Worm (Caenorhabditis elegans) whole organism, young adult: ENCODE results near the gene F55G7.3.

Experiments used
- B0019.2 ChIP-seq: fragments of 200-800 bp; sonication (Bioruptor generic); conservative IDR thresholded peaks from 2 replicates; pipeline ENCODE4 v1.3.6; 2022; ENCODE audit warnings: missing genetic modification reagents, missing genetic modification characterization, missing compliant biosample characterization
- B0035.1 ChIP-seq: sonication (generic microtip); optimal IDR thresholded peaks from 2 replicates; lab custom pipeline; 2016; ENCODE audit warnings: missing genetic modification characterization, mild to moderate bottlenecking, missing compliant biosample characterization, missing genotype, missing genetic modification reagents
- T07F8.4 ChIP-seq: sonication (generic microtip); optimal IDR thresholded peaks from 2 replicates; lab custom pipeline; 2016; ENCODE audit warnings: mild to moderate bottlenecking, missing genetic modification characterization, moderate library complexity, missing compliant biosample characterization
- T26A5.8 ChIP-seq: sonication (generic microtip); optimal IDR thresholded peaks from 2 replicates; lab custom pipeline; 2016; ENCODE audit warnings: missing genetic modification characterization, missing compliant biosample characterization
- Y67H2A.10 ChIP-seq: fragments of 200-800 bp; sonication (Bioruptor generic); conservative IDR thresholded peaks from 2 replicates; pipeline ENCODE4 v1.3.6; 2022; ENCODE audit warnings: missing genetic modification reagents, missing genetic modification characterization, missing compliant biosample characterization
- Y95B8A.8 ChIP-seq: fragments of 200-800 bp; sonication (Bioruptor generic); IDR thresholded peaks from 2 replicates; pipeline ENCODE4 v1.3.6; 2022; ENCODE audit warnings: missing genetic modification reagents, missing genetic modification characterization, missing compliant biosample characterization
- akir-1 ChIP-seq: fragments of 200-800 bp; sonication (Bioruptor generic); optimal IDR thresholded peaks from 2 replicates; lab custom pipeline; 2018; ENCODE audit warnings: mild to moderate bottlenecking, missing genetic modification characterization, moderate library complexity, missing compliant biosample characterization
- ama-1 ChIP-seq, 3 experiments: fragments of 150-350 bp in 1 of 3; sonication (generic microtip) in 2 of 3; optimal IDR thresholded peaks; 2 replicates each; lab custom pipeline; 2014 to 2018; ENCODE audit warnings: missing biosample characterization in 2 of 3, missing genetic modification characterization in 2 of 3, missing genetic modification reagents in 2 of 3
- attf-5 ChIP-seq: fragments of 200-800 bp; sonication (Bioruptor generic); optimal IDR thresholded peaks from 2 replicates; lab custom pipeline; 2018; ENCODE audit warnings: mild to moderate bottlenecking, missing genetic modification characterization, missing compliant biosample characterization
- ceh-27 ChIP-seq: fragments of 200-800 bp; sonication (Bioruptor generic); optimal IDR thresholded peaks from 2 replicates; lab custom pipeline; 2018; ENCODE audit warnings: mild to moderate bottlenecking, missing genetic modification characterization, moderate library complexity, missing compliant biosample characterization
- egl-44 ChIP-seq: fragments of 200-800 bp; sonication (Bioruptor generic); IDR thresholded peaks from 2 replicates; pipeline ENCODE4 v1.3.6; 2022; ENCODE audit warnings: missing genetic modification reagents, missing genetic modification characterization, missing compliant biosample characterization
- egrh-3 ChIP-seq: fragments of 200-800 bp; sonication (Bioruptor generic); IDR thresholded peaks from 2 replicates; pipeline ENCODE4 v1.3.6; 2022; ENCODE audit warnings: missing genetic modification reagents, missing genetic modification characterization, missing compliant biosample characterization
- fkh-3 ChIP-seq: sonication (generic microtip); optimal IDR thresholded peaks from 2 replicates; lab custom pipeline; 2016; ENCODE audit warnings: mild to moderate bottlenecking, missing genetic modification characterization, missing compliant biosample characterization
- gei-17 ChIP-seq: fragments of 200-800 bp; sonication (Bioruptor generic); optimal IDR thresholded peaks from 2 replicates; lab custom pipeline; 2018; ENCODE audit warnings: mild to moderate bottlenecking, missing genetic modification characterization, missing compliant biosample characterization
- lin-26 ChIP-seq: fragments of 200-800 bp; sonication (Bioruptor generic); IDR thresholded peaks from 2 replicates; pipeline ENCODE4 v1.3.6; 2022; ENCODE audit warnings: missing genetic modification reagents, missing genetic modification characterization, missing compliant biosample characterization
- lin-40 ChIP-seq: sonication (generic microtip); optimal IDR thresholded peaks from 2 replicates; lab custom pipeline; 2016; ENCODE audit warnings: missing genetic modification characterization, mild to moderate bottlenecking, missing compliant biosample characterization, missing genotype, missing genetic modification reagents
- lir-1 ChIP-seq: fragments of 200-800 bp; sonication (Bioruptor generic); conservative IDR thresholded peaks from 2 replicates; pipeline ENCODE4 v1.3.6; 2022; ENCODE audit warnings: missing genetic modification reagents, missing genetic modification characterization, missing compliant biosample characterization
- lsy-27 ChIP-seq: sonication (generic microtip); optimal IDR thresholded peaks from 2 replicates; lab custom pipeline; 2017; ENCODE audit warnings: missing genetic modification characterization, mild to moderate bottlenecking, missing compliant biosample characterization, antibody characterized with exemption, missing genotype, borderline replicate concordance; ENCODE audit not compliant: insufficient read depth
- madf-3 ChIP-seq: fragments of 200-800 bp; sonication (Bioruptor generic); IDR thresholded peaks from 2 replicates; pipeline ENCODE4 v1.3.6; 2022; ENCODE audit warnings: missing genetic modification reagents, missing genetic modification characterization, missing compliant biosample characterization
- madf-8 ChIP-seq: fragments of 200-800 bp; sonication (Bioruptor generic); conservative IDR thresholded peaks from 2 replicates; pipeline ENCODE4 v1.3.6; 2022; ENCODE audit warnings: missing genetic modification reagents, missing genetic modification characterization, missing compliant biosample characterization
- mxl-1 ChIP-seq: sonication (generic microtip); optimal IDR thresholded peaks from 2 replicates; lab custom pipeline; 2016; ENCODE audit warnings: missing genetic modification characterization, missing compliant biosample characterization
- nfya-1 ChIP-seq: sonication (generic microtip); optimal IDR thresholded peaks from 2 replicates; lab custom pipeline; 2017; ENCODE audit warnings: antibody characterized with exemption, missing compliant biosample characterization, missing genetic modification characterization, borderline replicate concordance; ENCODE audit not compliant: insufficient read depth
- nhr-80 ChIP-seq: sonication (generic microtip); optimal IDR thresholded peaks from 2 replicates; lab custom pipeline; 2016; ENCODE audit warnings: missing genetic modification characterization, missing compliant biosample characterization
- snpc-4 ChIP-seq, 5 experiments: fragments of 150-350 bp in 1 of 5; sonication (generic microtip) in 4 of 5; optimal IDR thresholded peaks; 2 replicates each; lab custom pipeline; 2014 to 2018; ENCODE audit warnings: missing genetic modification characterization in 5 of 5, missing biosample characterization in 3 of 5, antibody characterized with exemption in 2 of 5, mild to moderate bottlenecking in 2 of 5, missing compliant biosample characterization in 2 of 5, missing genotype in 2 of 5, moderate library complexity in 2 of 5, missing genetic modification reagents in 1 of 5
- tbx-9 ChIP-seq: sonication (generic microtip); optimal IDR thresholded peaks from 2 replicates; lab custom pipeline; 2016; ENCODE audit warnings: borderline replicate concordance, missing genetic modification characterization, inconsistent platforms, missing compliant biosample characterization
- ztf-28 ChIP-seq: fragments of 200-800 bp; sonication (Bioruptor generic); IDR thresholded peaks from 2 replicates; pipeline ENCODE4 v1.3.6; 2022; ENCODE audit warnings: missing genetic modification reagents, missing genetic modification characterization, missing compliant biosample characterization
- ztf-3 ChIP-seq: fragments of 200-800 bp; sonication (Bioruptor generic); optimal IDR thresholded peaks from 2 replicates; lab custom pipeline; 2018; ENCODE audit warnings: mild to moderate bottlenecking, missing genetic modification characterization, missing compliant biosample characterization

The F55G7.3 gene

DNA sequence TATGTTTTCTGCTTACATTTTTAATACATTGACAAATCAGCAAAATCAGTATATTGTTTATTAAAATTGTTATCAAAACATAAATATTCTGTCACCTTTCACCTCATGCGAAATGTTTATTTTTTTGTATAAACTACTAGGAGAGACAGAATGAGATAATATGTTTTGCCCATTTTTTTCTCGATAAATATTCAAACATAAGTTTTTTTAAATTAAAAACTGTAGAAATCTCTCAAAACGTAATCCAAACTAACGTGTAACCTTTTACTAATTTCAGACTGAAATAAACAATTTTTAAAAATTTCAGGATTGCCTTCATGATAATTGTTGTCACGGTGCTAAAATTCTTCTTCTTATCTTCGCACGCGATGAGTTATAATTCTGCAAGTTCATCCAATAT, 15.4 kb upstream of the F55G7.3 start, which contains the start of gene T08D10.5:
Gene T08D10.5 (plus strand): TSS at position 301 of the 400 bp plus-strand sequence.
- TF ChIP-seq ztf-28 (GFP tag; lab: Robert Waterston, UW) (no peak), B0019.2 (GFP tag; lab: Robert Waterston, UW) (no peak), Y95B8A.8 (GFP tag; lab: Robert Waterston, UW) (no peak), egrh-3 (GFP tag; lab: Robert Waterston, UW) (no peak), mxl-1 (tag; lab: Kevin White, UChicago) (no peak), tbx-9 (no peak)
- TF ChIP-seq, all 124 proteins: peak for 0

DNA sequence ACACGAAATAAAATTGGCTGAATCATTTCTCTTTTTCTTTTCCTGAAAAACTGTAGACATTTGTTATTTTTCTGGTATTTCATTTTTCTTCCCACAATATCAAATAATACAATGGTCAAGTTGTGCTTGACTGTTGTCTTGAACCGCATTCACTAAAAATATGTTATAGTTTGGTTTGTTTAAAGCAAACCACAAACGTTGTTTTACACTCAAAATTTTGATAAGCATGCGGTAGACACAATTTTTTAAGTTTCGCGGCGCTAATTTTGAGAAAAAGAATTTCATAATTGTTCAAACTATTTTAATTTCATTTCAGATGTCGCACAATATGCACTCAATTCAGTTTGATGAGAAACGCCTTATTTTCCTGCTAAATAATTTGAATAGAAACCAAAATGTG, 13.3 kb upstream of the F55G7.3 start, which contains the start of gene T08D10.3:
Gene T08D10.3 (plus strand): TSS at position 301 of the 400 bp plus-strand sequence.
- peak; percentile 8 for TF ChIP-seq nhr-80 (tag; lab: Kevin White, UChicago)
- TF ChIP-seq ama-1 (optimal IDR thresholded peaks at IDR 0.05; lab: Kevin White, UChicago): no peak
- no peak for TF ChIP-seq ama-1 (GFP tag; optimal IDR thresholded peaks at IDR 0.05; lab: Kevin White, UChicago)

DNA sequence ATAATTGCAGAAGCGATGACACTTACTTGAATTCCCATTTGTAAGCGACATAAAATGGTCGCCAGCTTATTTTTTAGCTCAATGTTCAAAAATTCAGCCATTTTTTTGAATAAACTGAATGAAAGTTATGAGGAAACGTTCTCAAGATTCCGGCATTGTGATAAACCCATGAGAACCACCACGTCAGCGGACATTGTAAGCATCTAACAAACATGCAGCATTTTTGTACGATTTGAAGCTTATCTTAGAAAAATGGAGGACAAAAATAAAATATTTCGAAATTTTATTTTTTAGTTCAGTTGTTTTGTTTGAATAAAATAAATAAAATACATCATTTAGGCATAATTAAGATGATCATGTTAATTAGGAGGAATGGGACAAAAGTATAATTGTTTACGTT, 11.4 kb upstream of the F55G7.3 start, which contains the start of gene T08D10.4:
Gene T08D10.4 (minus strand): TSS at position 101 of the 400 bp plus-strand sequence.
- TF ChIP-seq madf-8 (GFP tag; lab: Robert Waterston, UW): no peak

DNA sequence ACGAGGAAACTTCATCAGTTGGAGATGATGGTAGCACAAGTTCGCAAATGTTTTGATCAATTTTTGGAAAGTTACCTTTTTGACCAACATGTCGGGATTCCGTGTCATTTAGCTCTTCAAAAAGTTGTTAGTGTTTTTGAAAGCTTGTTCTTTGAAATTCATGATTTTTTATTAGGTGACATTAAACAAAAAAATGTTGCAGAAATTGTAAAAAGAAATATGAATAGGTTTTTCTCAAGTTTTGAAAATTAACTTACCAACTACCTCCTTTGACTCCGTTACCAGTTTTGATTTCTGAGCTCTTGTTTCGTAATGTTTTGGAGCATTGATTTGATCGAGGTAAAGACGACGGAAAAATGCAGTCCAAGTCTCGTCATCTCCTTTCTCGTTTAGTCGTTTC, 10.3 kb upstream of the F55G7.3 start:
- TF ChIP-seq T26A5.8 (tag; lab: Kevin White, UChicago) (no peak), fkh-3 (tag; lab: Kevin White, UChicago) (no peak), egl-44 (GFP tag; lab: Robert Waterston, UW) (no peak), lin-26 (GFP tag; lab: Robert Waterston, UW) (no peak), mxl-1 (tag; lab: Kevin White, UChicago) (no peak)
- TF ChIP-seq, all 124 proteins: peak for 0

DNA sequence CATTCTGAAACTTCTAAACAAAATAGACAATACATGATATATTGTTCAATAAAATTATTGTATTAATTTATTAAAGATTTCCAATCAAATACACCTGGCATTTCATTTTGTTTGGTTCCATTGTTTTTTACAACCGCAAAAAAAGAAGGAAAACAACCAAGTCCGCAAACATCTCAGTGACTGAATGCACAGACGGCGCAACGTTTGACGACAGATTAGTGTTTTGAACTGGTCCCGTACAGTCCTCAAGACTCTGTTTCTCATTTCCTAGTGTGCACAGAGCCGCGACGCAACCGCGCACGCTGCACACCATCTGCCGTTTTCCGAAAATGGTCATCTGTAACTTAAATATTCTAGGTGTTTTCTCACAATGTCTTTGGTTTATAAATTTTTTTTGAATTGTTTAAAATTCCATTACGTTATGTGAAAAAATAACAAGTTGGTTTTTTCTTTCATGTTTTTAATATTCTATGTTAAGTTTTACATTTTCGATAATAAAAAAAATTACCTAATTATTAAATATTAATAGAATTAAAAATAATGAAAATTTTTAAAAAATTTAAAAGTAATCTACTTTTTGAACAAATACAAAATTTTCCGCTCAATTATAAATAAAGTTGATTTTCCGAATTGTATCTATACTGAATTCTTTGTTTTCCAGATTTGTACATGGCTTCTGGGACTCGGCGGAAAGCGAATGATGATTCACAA, 6.5 kb upstream of the F55G7.3 start, which contains the start of gene lsd-1:
Gene lsd-1 (plus strand): TSS at position 661 of the 711 bp plus-strand sequence.
- TF ChIP-seq B0035.1 (tag; lab: Kevin White, UChicago): no peak
- TF ChIP-seq attf-5 (GFP tag; lab: Kevin White, UChicago): peak; percentile 20
- TF ChIP-seq madf-3 (GFP tag; lab: Robert Waterston, UW): no peak

DNA sequence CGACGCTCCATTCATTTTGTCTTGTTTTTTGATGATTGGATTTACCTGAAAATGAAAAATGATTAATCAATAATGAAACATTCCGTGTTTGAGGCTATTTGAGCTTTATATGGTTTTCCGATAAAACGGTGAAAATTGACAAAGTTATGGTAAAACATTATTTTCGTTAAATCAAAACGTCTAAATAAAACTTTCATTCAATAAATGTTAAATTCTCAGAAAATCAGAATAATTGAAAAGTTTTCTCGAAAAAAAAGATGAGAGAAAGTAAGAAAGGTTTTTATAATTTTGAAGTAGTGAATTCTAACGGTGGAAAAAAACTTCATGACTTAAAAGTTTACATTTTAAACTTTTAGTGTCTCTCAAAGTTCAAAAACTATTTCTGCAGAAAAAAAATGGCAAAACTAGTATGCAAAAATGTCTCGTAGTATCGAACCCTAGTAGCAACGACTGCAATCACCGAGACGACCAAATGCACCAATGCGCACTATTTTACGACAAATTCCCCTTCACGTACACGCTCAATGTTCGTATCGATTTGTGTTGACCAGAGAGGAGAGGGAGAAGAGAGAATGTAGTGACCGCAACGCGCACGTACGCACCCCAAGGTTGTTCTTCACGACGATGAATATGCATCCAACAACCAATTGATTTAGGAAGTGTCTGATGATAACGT, 5.1 kb upstream of the F55G7.3 start, which contains the start of gene nfya-1:
Gene nfya-1 (minus strand): TSS at position 51 of the 676 bp plus-strand sequence.
- TF ChIP-seq snpc-4 (GFP tag; optimal IDR thresholded peaks at IDR 0.05; lab: Kevin White, UChicago) (no peak), snpc-4 (tag; optimal IDR thresholded peaks at IDR 0.05; lab: Kevin White, UChicago) (no peak), T07F8.4 (tag; lab: Kevin White, UChicago) (no peak), ztf-3 (GFP tag; lab: Kevin White, UChicago) (no peak), gei-17 (GFP tag; lab: Kevin White, UChicago) (peak; percentile 19), madf-3 (GFP tag; lab: Robert Waterston, UW) (no peak), Y67H2A.10 (no peak), lir-1 (GFP tag; lab: Robert Waterston, UW) (no peak), nfya-1 (no peak), ceh-27 (peak; percentile 51), nhr-80 (tag; lab: Kevin White, UChicago) (peak; percentile 11), akir-1 (no peak), lsy-27 (tag; lab: Kevin White, UChicago) (no peak), lin-40 (tag; lab: Kevin White, UChicago) (peak; percentile 39)
- TF ChIP-seq, all 124 proteins: peak for 4
